Fruit fly (Drosophila melanogaster): ENCODE measurements around the gene Faf2.

Gene Faf2

DNA sequence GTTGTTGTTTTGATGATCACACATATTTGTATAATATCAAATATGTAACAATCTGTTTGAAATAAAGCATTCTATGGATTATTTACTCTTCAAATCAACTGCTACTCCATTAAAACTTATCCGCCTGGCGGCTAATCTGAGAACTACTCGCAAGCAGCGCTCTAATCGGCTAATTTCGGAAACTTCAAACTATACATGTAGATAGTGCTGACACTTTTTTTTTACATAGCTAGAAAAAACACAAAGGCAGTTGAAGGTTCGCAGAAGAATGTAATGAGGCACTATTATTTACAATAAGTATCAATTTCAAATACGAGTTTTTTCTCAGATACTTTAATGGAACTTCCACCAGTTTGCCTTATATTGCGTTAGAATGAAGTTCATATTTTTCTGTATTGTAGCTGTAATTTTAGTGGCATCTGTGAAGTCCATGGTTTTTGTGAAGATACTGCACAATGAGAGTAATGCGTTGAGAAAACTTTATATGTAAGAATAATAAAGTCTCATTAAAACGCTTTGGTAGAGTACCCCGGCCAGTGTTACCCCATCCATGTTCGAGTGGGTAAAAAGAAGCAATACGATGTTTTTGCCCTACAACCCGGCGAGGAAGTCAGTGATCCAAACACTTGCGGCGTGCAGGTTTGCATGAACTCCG, 42.4 kb downstream of the Faf2 start (continued):
- TF ChIP-seq trem (tag; optimal IDR thresholded peaks at IDR 0.05) (no peak), CG14014 (GFP tag; IDR thresholded peaks at IDR 0.05) (0 out of 2 replicates have a peak, but pooled peaks have one; percentile 31), ssp (GFP tag; IDR thresholded peaks at IDR 0.05) (peak; percentile 45), dpn (GFP tag; optimal IDR thresholded peaks at IDR 0.05) (peak; percentile 45 to 57), CG14860 (GFP tag; IDR thresholded peaks at IDR 0.05; ENCODE audit: partially characterized antibody) (0 out of 3 replicates have a peak, but pooled peaks have one; percentile 20), psq (GFP tag; optimal IDR thresholded peaks at IDR 0.05) (no peak), CG31441 (GFP tag; IDR thresholded peaks at IDR 0.05) (no peak), Six4 (GFP tag; optimal IDR thresholded peaks at IDR 0.05) (peak; percentile 11), chn (GFP tag; optimal IDR thresholded peaks at IDR 0.05) (no peak), knrl (GFP tag; IDR thresholded peaks at IDR 0.05; ENCODE audit: partially characterized antibody) (peak; percentile 60; the same call in 2 of the 3 replicates), crc (GFP tag; optimal IDR thresholded peaks at IDR 0.05) (no peak), CG11723 (GFP tag; optimal IDR thresholded peaks at IDR 0.05) (no peak), Atf-2 (GFP tag; optimal IDR thresholded peaks at IDR 0.05) (peak; percentile 4), run (tag; optimal IDR thresholded peaks at IDR 0.05) (no peak), CG6765 (GFP tag; optimal IDR thresholded peaks at IDR 0.05) (no peak), Ets65A (GFP tag) (peak; percentile 92), Bgb (GFP tag; IDR thresholded peaks at IDR 0.05; ENCODE audit: partially characterized antibody) (peak; percentile 65), z (GFP tag; IDR thresholded peaks at IDR 0.05) (no peak), CG8765 (GFP tag; IDR thresholded peaks at IDR 0.05) (no peak), bcd (GFP tag; optimal IDR thresholded peaks at IDR 0.05) (peak; percentile 61), Adf1 (GFP tag; IDR thresholded peaks at IDR 0.05) (0 out of 2 replicates have a peak, but pooled peaks have one; percentile 7), CHES-1-like (GFP tag; optimal IDR thresholded peaks at IDR 0.05) (no peak), Side (GFP tag; optimal IDR thresholded peaks at IDR 0.05) (peak; percentile 36), CG13624 (GFP tag; optimal IDR thresholded peaks at IDR 0.05) (peak; percentile 64), CG17802 (tag; optimal IDR thresholded peaks at IDR 0.05) (peak; percentile 37), Xrp1 (GFP tag; IDR thresholded peaks at IDR 0.05) (no peak), CG11247 (GFP tag; IDR thresholded peaks at IDR 0.05) (peak; percentile 82), CG10267 (tag; optimal IDR thresholded peaks at IDR 0.05) (no peak), CG17912 (GFP tag; optimal IDR thresholded peaks at IDR 0.05) (no peak), Dip2 (GFP tag; IDR thresholded peaks at IDR 0.05) (no peak), CG7839 (tag; optimal IDR thresholded peaks at IDR 0.05) (no peak), gsb (GFP tag; IDR thresholded peaks at IDR 0.05) (no peak), Hr78 (GFP tag; optimal IDR thresholded peaks at IDR 0.05) (no peak), CG7556 (GFP tag; optimal IDR thresholded peaks at IDR 0.05) (no peak), nau (GFP tag; optimal IDR thresholded peaks at IDR 0.05) (no peak), D19A (tag; optimal IDR thresholded peaks at IDR 0.05) (peak; percentile 39), h (optimal IDR thresholded peaks at IDR 0.05) (no peak), Dip3 (GFP tag; optimal IDR thresholded peaks at IDR 0.05) (peak; percentile 26), en (GFP tag; optimal IDR thresholded peaks at IDR 0.05) (peak; percentile 5), Dp (GFP tag; optimal IDR thresholded peaks at IDR 0.05) (peak; percentile 24), ase (GFP tag; IDR thresholded peaks at IDR 0.05) (peak; percentile 75), Antp (GFP tag; optimal IDR thresholded peaks at IDR 0.05) (peak; percentile 46), CG6791 (GFP tag; IDR thresholded peaks at IDR 0.05; ENCODE audit: partially characterized antibody) (peak; percentile 12; the same call in 1 of the 3 replicates), CG1024 (GFP tag; IDR thresholded peaks at IDR 0.05) (no peak), CG4854 (GFP tag; optimal IDR thresholded peaks at IDR 0.05) (no peak), CG13775 (GFP tag; optimal IDR thresholded peaks at IDR 0.05) (no peak), CG8290 (GFP tag; optimal IDR thresholded peaks at IDR 0.05) (peak; percentile 56), CG8290 (tag; optimal IDR thresholded peaks at IDR 0.05) (no peak), sob (GFP tag; IDR thresholded peaks at IDR 0.05) (peak; percentile 28; the same call in 1 of the 2 replicates), CG8388 (GFP tag; optimal IDR thresholded peaks at IDR 0.05) (no peak), CG14965 (GFP tag; optimal IDR thresholded peaks at IDR 0.05; ENCODE audit: borderline replicate concordance) (no peak)
